Worm (Caenorhabditis elegans): ENCODE results near the gene str-185.

str-185 gene

ce11 chrIV:4408714-4409113, 21.1 kb downstream of the str-185 start:
- TF ChIP-seq pbrm-1 (GFP tag; IDR thresholded peaks at IDR 0.05) (no peak), madf-3 (GFP tag; IDR thresholded peaks at IDR 0.05) (0 out of 2 replicates have a peak, but pooled peaks have one; percentile 12), attf-5 (GFP tag; optimal IDR thresholded peaks at IDR 0.05) (peak; percentile 10), dox-1 (GFP tag; IDR thresholded peaks at IDR 0.05) (0 out of 2 replicates have a peak, but pooled peaks have one; percentile 36), egl-44 (GFP tag; IDR thresholded peaks at IDR 0.05) (0 out of 2 replicates have a peak, but pooled peaks have one; percentile 51), zfh-2 (GFP tag; conservative IDR thresholded peaks at IDR 0.05) (peak; percentile 58; the same call in 1 of the 2 replicates), ztf-26 (tag; optimal IDR thresholded peaks at IDR 0.05) (peak; percentile 20), tbp1 (GFP tag; optimal IDR thresholded peaks at IDR 0.05) (peak; percentile 6), attf-3 (GFP tag; conservative IDR thresholded peaks at IDR 0.05) (no peak), chd-7 (tag; optimal IDR thresholded peaks at IDR 0.05) (peak; percentile 17), lin-40 (tag; optimal IDR thresholded peaks at IDR 0.05) (no peak), C17E4.6 (GFP tag; IDR thresholded peaks at IDR 0.05) (no peak), lir-1 (GFP tag; conservative IDR thresholded peaks at IDR 0.05) (no peak), repo-1 (tag; optimal IDR thresholded peaks at IDR 0.05) (peak; percentile 7), B0336.3 (GFP tag; IDR thresholded peaks at IDR 0.05) (no peak), Y95B8A.8 (GFP tag; IDR thresholded peaks at IDR 0.05) (0 out of 2 replicates have a peak, but pooled peaks have one; percentile 20), K11D2.4 (GFP tag; IDR thresholded peaks at IDR 0.05) (no peak), F33H1.4 (GFP tag; IDR thresholded peaks at IDR 0.05) (no peak), ccch-3 (GFP tag; optimal IDR thresholded peaks at IDR 0.05) (no peak), cebp-1 (GFP tag; IDR thresholded peaks at IDR 0.05) (no peak), cebp-1 (tag; optimal IDR thresholded peaks at IDR 0.05) (peak; percentile 28), fkh-3 (tag; optimal IDR thresholded peaks at IDR 0.05) (no peak), ztf-22 (GFP tag; optimal IDR thresholded peaks at IDR 0.05) (peak; percentile 5), ceh-91 (GFP tag; IDR thresholded peaks at IDR 0.05) (no peak)

DNA sequence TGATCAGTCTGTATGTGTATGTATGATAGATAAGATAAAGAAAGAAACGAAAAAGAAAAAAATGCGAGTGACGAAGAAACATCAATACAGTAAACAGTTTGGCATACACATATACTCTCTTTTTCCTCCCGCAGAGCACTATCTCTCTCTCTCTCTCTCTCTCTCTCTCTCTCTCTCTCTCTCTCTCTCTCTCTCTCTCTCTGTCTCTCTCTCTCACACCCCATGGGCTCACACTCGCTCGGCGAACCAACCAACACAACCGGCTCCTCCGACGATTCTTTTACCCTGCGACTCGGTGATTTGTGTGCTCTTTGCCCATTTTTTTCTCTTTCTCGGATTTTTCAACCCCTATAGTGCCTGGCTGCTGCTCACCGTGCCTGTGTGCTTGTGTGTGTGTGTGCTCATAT, 22.7 kb downstream of the str-185 start:
- TF ChIP-seq madf-10 (tag; optimal IDR thresholded peaks at IDR 0.05) = peak; percentile 16
- TF ChIP-seq snpc-4 (GFP tag; optimal IDR thresholded peaks at IDR 0.05) = no peak
- TF ChIP-seq snpc-4 (tag; optimal IDR thresholded peaks at IDR 0.05) = no peak
- no peak for TF ChIP-seq unc-130 (GFP tag; optimal IDR thresholded peaks at IDR 0.05)
- TF ChIP-seq repo-1 (tag; optimal IDR thresholded peaks at IDR 0.05) = no peak
- peak; percentile 6 for TF ChIP-seq ets-4 (GFP tag; optimal IDR thresholded peaks at IDR 0.05)
- peak; percentile 77 for TF ChIP-seq egrh-3 (GFP tag; IDR thresholded peaks at IDR 0.05)
- TF ChIP-seq chd-7 (tag; optimal IDR thresholded peaks at IDR 0.05) = no peak
- no peak for TF ChIP-seq ztf-25 (GFP tag; IDR thresholded peaks at IDR 0.05)
- TF ChIP-seq K12H6.12 (tag; optimal IDR thresholded peaks at IDR 0.05) = peak; percentile 11
- TF ChIP-seq aptf-3 (GFP tag; IDR thresholded peaks at IDR 0.05) = no peak
- TF ChIP-seq ekl-4 (GFP tag; IDR thresholded peaks at IDR 0.05) = no peak
- TF ChIP-seq nhr-80 (tag; optimal IDR thresholded peaks at IDR 0.05) = peak; percentile 60
- peak; percentile 93 for TF ChIP-seq zfh-2 (GFP tag; conservative IDR thresholded peaks at IDR 0.05)
- TF ChIP-seq ztf-3 (GFP tag; optimal IDR thresholded peaks at IDR 0.05) = no peak
- peak; percentile 21 for TF ChIP-seq atf-7 (tag; optimal IDR thresholded peaks at IDR 0.05)
- peak; percentile 63 for TF ChIP-seq hmg-1.2 (GFP tag; IDR thresholded peaks at IDR 0.05)
- TF ChIP-seq athp-1 (tag; optimal IDR thresholded peaks at IDR 0.05) = no peak
- TF ChIP-seq ZK185.1 (tag; optimal IDR thresholded peaks at IDR 0.05; ENCODE audit: poor library complexity, severe bottlenecking) = peak; percentile 61
- no peak for TF ChIP-seq pha-4 (tag; optimal IDR thresholded peaks at IDR 0.05)
- no peak for TF ChIP-seq hlh-26 (GFP tag; conservative IDR thresholded peaks at IDR 0.05)
- no peak for TF ChIP-seq hrde-1 (tag; optimal IDR thresholded peaks at IDR 0.05; ENCODE audit: borderline replicate concordance)
- TF ChIP-seq mes-4 (tag; optimal IDR thresholded peaks at IDR 0.05) = no peak
- TF ChIP-seq snpc-3.4 (tag; optimal IDR thresholded peaks at IDR 0.05) = no peak
- no peak for TF ChIP-seq ztf-6 (GFP tag; IDR thresholded peaks at IDR 0.05)
- peak; percentile 13 for TF ChIP-seq attf-5 (GFP tag; optimal IDR thresholded peaks at IDR 0.05)
- 0 out of 2 replicates have a peak, but pooled peaks have one; percentile 17 for TF ChIP-seq lin-26 (GFP tag; IDR thresholded peaks at IDR 0.05)
- no peak for TF ChIP-seq gei-17 (GFP tag; optimal IDR thresholded peaks at IDR 0.05)
- no peak for TF ChIP-seq Y79H2A.3 (GFP tag; conservative IDR thresholded peaks at IDR 0.05)
